Worm (Caenorhabditis elegans) whole organism, late embryonic: ENCODE results near the gene obr-3.

Experiments used
- ama-1 ChIP-seq: fragments of 150-350 bp; optimal IDR thresholded peaks from 2 replicates; lab custom pipeline; 2014
- dve-1 ChIP-seq: sonication (generic microtip); optimal IDR thresholded peaks from 2 replicates; lab custom pipeline; 2017; ENCODE audit warnings: antibody characterized with exemption, mild to moderate bottlenecking, missing genetic modification characterization, missing compliant biosample characterization
- hlh-8 ChIP-seq: sonication (generic microtip); optimal IDR thresholded peaks from 2 replicates; lab custom pipeline; 2016; ENCODE audit warnings: missing genotype, missing genetic modification characterization, missing compliant biosample characterization

- TF ChIP-seq hlh-8 = no peak
- no peak for TF ChIP-seq ama-1 (lab: Kevin White, UChicago)
- no peak for TF ChIP-seq dve-1
Observed at ce11 chrX:13775508-13775907, 34.2 kb downstream of the obr-3 start.
